Fruit fly (Drosophila melanogaster) whole organism, embryonic: ENCODE measurements around the gene dati.
A peak's percentile ranks its signal among the peaks of the same experiment; 100 is the strongest.

Experiments used
- Adf1 ChIP-seq: fragments of 200-800 bp; sonication (Bioruptor generic); IDR thresholded peaks from 2 replicates; pipeline ENCODE4 v1.3.6; 2022; ENCODE audit warnings: missing biosample characterization, missing genetic modification characterization
- Aef1 ChIP-seq: fragments of 200-800 bp; sonication (Bioruptor generic); IDR thresholded peaks from 3 replicates; pipeline ENCODE4 v1.3.6; 2022; ENCODE audit warnings: missing biosample characterization, missing genetic modification characterization
- Atf3 ChIP-seq: fragments of 200-800 bp; sonication (Bioruptor generic); optimal IDR thresholded peaks from 3 replicates; lab custom pipeline; 2016; ENCODE audit warnings: missing biosample characterization, missing genetic modification characterization
- Bgb ChIP-seq: fragments of 200-800 bp; sonication (Bioruptor generic); IDR thresholded peaks from 2 replicates; pipeline ENCODE4 v1.3.6; 2022; ENCODE audit warnings: missing biosample characterization, missing genetic modification characterization; ENCODE audit not compliant: partially characterized antibody
- CG10979 ChIP-seq: fragments of 200-800 bp; sonication (Bioruptor generic); optimal IDR thresholded peaks from 2 replicates; lab custom pipeline; 2018; ENCODE audit warnings: missing biosample characterization, mild to moderate bottlenecking, missing genetic modification characterization, moderate library complexity
- CG12659 ChIP-seq: fragments of 200-800 bp; sonication (Bioruptor generic); optimal IDR thresholded peaks from 3 replicates; lab custom pipeline; 2017; ENCODE audit warnings: mild to moderate bottlenecking, missing biosample characterization, missing genetic modification reagents, missing genetic modification characterization
- CG13894 ChIP-seq: fragments of 200-800 bp; sonication (Bioruptor generic); optimal IDR thresholded peaks from 3 replicates; lab custom pipeline; 2018; ENCODE audit warnings: missing biosample characterization, mild to moderate bottlenecking, missing genetic modification characterization, moderate library complexity
- CG14710 ChIP-seq: fragments of 200-800 bp; sonication (Bioruptor generic); optimal IDR thresholded peaks from 3 replicates; lab custom pipeline; 2019; ENCODE audit warnings: missing biosample characterization, mild to moderate bottlenecking, missing genetic modification characterization, moderate library complexity
- CG1529 ChIP-seq: fragments of 200-800 bp; sonication (Bioruptor generic); optimal IDR thresholded peaks from 3 replicates; lab custom pipeline; 2018; ENCODE audit warnings: missing biosample characterization, missing genetic modification characterization
- CG15601 ChIP-seq: fragments of 200-800 bp; sonication (Bioruptor generic); optimal IDR thresholded peaks from 3 replicates; lab custom pipeline; 2019; ENCODE audit warnings: missing biosample characterization, mild to moderate bottlenecking, missing genetic modification characterization, moderate library complexity
- CG16863 ChIP-seq: fragments of 200-800 bp; sonication (Bioruptor generic); optimal IDR thresholded peaks from 3 replicates; lab custom pipeline; 2016; ENCODE audit warnings: missing biosample characterization, missing genetic modification characterization
- CG2129 ChIP-seq: fragments of 200-800 bp; sonication (Bioruptor generic); IDR thresholded peaks from 2 replicates; pipeline ENCODE4 v1.3.6; 2022; ENCODE audit warnings: missing biosample characterization, missing genetic modification characterization; ENCODE audit not compliant: partially characterized antibody
- CG2202 ChIP-seq: fragments of 200-800 bp; sonication (Bioruptor generic); optimal IDR thresholded peaks from 2 replicates; lab custom pipeline; 2018; ENCODE audit warnings: missing biosample characterization, mild to moderate bottlenecking, missing genetic modification characterization
- CG30403 ChIP-seq: fragments of 200-800 bp; sonication (Bioruptor generic); optimal IDR thresholded peaks from 3 replicates; lab custom pipeline; 2016; ENCODE audit warnings: missing biosample characterization, missing genetic modification characterization
- CG3065 ChIP-seq: fragments of 200-800 bp; sonication (Bioruptor generic); optimal IDR thresholded peaks from 2 replicates; lab custom pipeline; 2016; ENCODE audit warnings: missing biosample characterization, missing genetic modification characterization
- CG3407 ChIP-seq: fragments of 200-800 bp; sonication (Bioruptor generic); optimal IDR thresholded peaks from 2 replicates; lab custom pipeline; 2018; ENCODE audit warnings: missing biosample characterization, mild to moderate bottlenecking, missing genetic modification characterization
- CG4360 ChIP-seq: fragments of 200-800 bp; sonication (Bioruptor generic); IDR thresholded peaks from 2 replicates; pipeline ENCODE4 v1.3.6; 2022; ENCODE audit warnings: missing biosample characterization, missing genetic modification characterization
- CG4707 ChIP-seq: fragments of 200-800 bp; sonication (Bioruptor generic); optimal IDR thresholded peaks from 2 replicates; lab custom pipeline; 2018; ENCODE audit warnings: missing biosample characterization, mild to moderate bottlenecking, missing genetic modification characterization, moderate library complexity
- CG5953 ChIP-seq: fragments of 200-800 bp; sonication (Bioruptor generic); IDR thresholded peaks from 2 replicates; pipeline ENCODE4 v1.3.6; 2022; ENCODE audit warnings: missing biosample characterization, missing genetic modification characterization
- CG7357 ChIP-seq: fragments of 200-800 bp; sonication (Bioruptor generic); IDR thresholded peaks from 3 replicates; pipeline ENCODE4 v1.3.6; 2022; ENCODE audit warnings: missing biosample characterization, missing genetic modification characterization
- CG8359 ChIP-seq: fragments of 200-800 bp; sonication (Bioruptor generic); optimal IDR thresholded peaks from 2 replicates; lab custom pipeline; 2017; ENCODE audit warnings: missing biosample characterization, mild to moderate bottlenecking, missing genetic modification characterization, borderline replicate concordance
- Dad ChIP-seq: fragments of 200-800 bp; sonication (Bioruptor generic); optimal IDR thresholded peaks from 3 replicates; lab custom pipeline; 2016; ENCODE audit warnings: missing biosample characterization, missing genetic modification characterization
- ERR ChIP-seq: fragments of 200-800 bp; sonication (Bioruptor generic); optimal IDR thresholded peaks from 2 replicates; lab custom pipeline; 2016; ENCODE audit warnings: missing biosample characterization, missing genetic modification characterization
- Eip74EF ChIP-seq, 2 experiments: fragments of 200-800 bp in 1 of 2; fragments of >200 bp in 1 of 2; sonication (Bioruptor generic) in 1 of 2; optimal IDR thresholded peaks; 2 replicates each; lab custom pipeline; 2017 to 2019; ENCODE audit warnings: missing biosample characterization in 2 of 2, missing genetic modification characterization in 2 of 2, mild to moderate bottlenecking in 1 of 2, moderate library complexity in 1 of 2
- HLH4C ChIP-seq: fragments of 200-800 bp; sonication (Bioruptor generic); IDR thresholded peaks from 3 replicates; pipeline ENCODE4 v1.3.6; 2022; ENCODE audit warnings: missing biosample characterization, missing genetic modification characterization; ENCODE audit not compliant: partially characterized antibody
- Hr39 ChIP-seq: fragments of >200 bp; optimal IDR thresholded peaks from 2 replicates; lab custom pipeline; 2017
- Hr78 ChIP-seq, 2 experiments: fragments of 200-800 bp in 1 of 2; fragments of >200 bp in 1 of 2; sonication (Bioruptor generic) in 1 of 2; optimal IDR thresholded peaks; 2 replicates each; lab custom pipeline; 2017 to 2019; ENCODE audit warnings: missing biosample characterization in 2 of 2, missing genetic modification characterization in 2 of 2, mild to moderate bottlenecking in 1 of 2, moderate library complexity in 1 of 2
- Lhr ChIP-seq: fragments of 200-800 bp; sonication (Bioruptor generic); optimal IDR thresholded peaks from 3 replicates; lab custom pipeline; 2017; ENCODE audit warnings: mild to moderate bottlenecking, missing biosample characterization, missing genetic modification reagents, missing genetic modification characterization
- NC2β ChIP-seq: fragments of 200-800 bp; sonication (Bioruptor generic); optimal IDR thresholded peaks from 2 replicates; lab custom pipeline; 2016; ENCODE audit warnings: missing biosample characterization, missing genetic modification characterization
- Six4 ChIP-seq: fragments of 200-800 bp; sonication (Bioruptor generic); optimal IDR thresholded peaks from 2 replicates; lab custom pipeline; 2016; ENCODE audit warnings: missing biosample characterization, missing genetic modification characterization
- Sox100B ChIP-seq: fragments of 200-800 bp; sonication (Bioruptor generic); optimal IDR thresholded peaks from 3 replicates; lab custom pipeline; 2018; ENCODE audit warnings: missing biosample characterization, mild to moderate bottlenecking, missing genetic modification characterization
- Sox102F ChIP-seq: fragments of 200-800 bp; sonication (Bioruptor generic); optimal IDR thresholded peaks from 2 replicates; lab custom pipeline; 2018; ENCODE audit warnings: missing biosample characterization, mild to moderate bottlenecking, missing genetic modification characterization, moderate library complexity
- Ssrp ChIP-seq: fragments of 200-800 bp; sonication (Bioruptor generic); optimal IDR thresholded peaks from 2 replicates; lab custom pipeline; 2018; ENCODE audit warnings: missing biosample characterization, mild to moderate bottlenecking, missing genetic modification characterization, moderate library complexity
- Vsx1 ChIP-seq: fragments of 200-800 bp; sonication (Bioruptor generic); optimal IDR thresholded peaks from 2 replicates; lab custom pipeline; 2017; ENCODE audit warnings: missing biosample characterization, mild to moderate bottlenecking, missing genetic modification characterization, missing genetic modification reagents
- chinmo ChIP-seq: fragments of 200-800 bp; sonication (Bioruptor generic); IDR thresholded peaks from 4 replicates; pipeline ENCODE4 v1.3.6; 2022; ENCODE audit warnings: missing biosample characterization, missing genetic modification characterization; ENCODE audit not compliant: partially characterized antibody
- gfzf ChIP-seq: fragments of 200-800 bp; sonication (Bioruptor generic); optimal IDR thresholded peaks from 2 replicates; lab custom pipeline; 2016; ENCODE audit warnings: missing biosample characterization, mild to moderate bottlenecking, missing genetic modification characterization, moderate library complexity
- gt ChIP-seq: fragments of 200-800 bp; sonication (Bioruptor generic); IDR thresholded peaks from 2 replicates; pipeline ENCODE4 v1.3.6; 2022; ENCODE audit warnings: missing biosample characterization, missing genetic modification characterization
- jing ChIP-seq: fragments of 200-800 bp; sonication (Bioruptor generic); optimal IDR thresholded peaks from 2 replicates; lab custom pipeline; 2018; ENCODE audit warnings: missing biosample characterization, mild to moderate bottlenecking, missing genetic modification characterization
- lbe ChIP-seq: fragments of 200-800 bp; sonication (Bioruptor generic); optimal IDR thresholded peaks from 2 replicates; lab custom pipeline; 2016; ENCODE audit warnings: missing biosample characterization, mild to moderate bottlenecking, missing genetic modification characterization
- lmd ChIP-seq: fragments of 200-800 bp; sonication (Bioruptor generic); IDR thresholded peaks from 2 replicates; pipeline ENCODE4 v1.3.6; 2022; ENCODE audit warnings: missing biosample characterization, missing genetic modification characterization
- rib ChIP-seq: fragments of 200-800 bp; sonication (Bioruptor generic); IDR thresholded peaks from 2 replicates; pipeline ENCODE4 v1.3.6; 2022; ENCODE audit warnings: missing biosample characterization, missing genetic modification characterization
- sob ChIP-seq: fragments of 200-800 bp; sonication (Bioruptor generic); IDR thresholded peaks from 2 replicates; pipeline ENCODE4 v1.3.6; 2022; ENCODE audit warnings: missing biosample characterization, missing genetic modification characterization
- ssp ChIP-seq: fragments of 200-800 bp; sonication (Bioruptor generic); IDR thresholded peaks from 2 replicates; pipeline ENCODE4 v1.3.6; 2022; ENCODE audit warnings: missing biosample characterization, missing genetic modification characterization
- sug ChIP-seq: fragments of 200-800 bp; optimal IDR thresholded peaks from 2 replicates; lab custom pipeline; 2019; ENCODE audit warnings: missing biosample characterization, mild to moderate bottlenecking, missing genetic modification characterization, moderate library complexity
- tna ChIP-seq: fragments of 200-800 bp; sonication (Bioruptor generic); IDR thresholded peaks from 2 replicates; pipeline ENCODE4 v1.3.6; 2022; ENCODE audit warnings: missing biosample characterization, missing genetic modification characterization; ENCODE audit not compliant: partially characterized antibody
- trem ChIP-seq: fragments of 200-800 bp; optimal IDR thresholded peaks from 3 replicates; lab custom pipeline; 2019; ENCODE audit warnings: missing biosample characterization, mild to moderate bottlenecking, missing genetic modification characterization, moderate library complexity
- zf30C ChIP-seq: fragments of 200-800 bp; sonication (Bioruptor generic); optimal IDR thresholded peaks from 3 replicates; lab custom pipeline; 2018; ENCODE audit warnings: missing biosample characterization, mild to moderate bottlenecking, missing genetic modification characterization
- zfh2 ChIP-seq: fragments of 200-800 bp; sonication (Bioruptor generic); optimal IDR thresholded peaks from 2 replicates; lab custom pipeline; 2016; ENCODE audit warnings: missing biosample characterization, missing genetic modification characterization

The dati gene

dm6 chr4:424630-425327 lies 29.4 kb upstream of the dati start (continued):
- peak; percentile 73 for TF ChIP-seq trem (tag; lab: Kevin White, UChicago)
- peak; percentile 89; the same call in 1 of the 2 replicates for TF ChIP-seq lmd (GFP tag; lab: Robert Waterston, UW)
- TF ChIP-seq CG30403 (GFP tag; lab: Kevin White, UChicago): peak; percentile 91
- TF ChIP-seq zfh2 (GFP tag; lab: Kevin White, UChicago): peak; percentile 84
- TF ChIP-seq chinmo (GFP tag; lab: Robert Waterston, UW): no peak
- no peak for TF ChIP-seq Ssrp (tag; lab: Kevin White, UChicago)
- peak; percentile 95 for TF ChIP-seq Atf3
- TF ChIP-seq zf30C (GFP tag; lab: Kevin White, UChicago): peak; percentile 9
- peak; percentile 82 for TF ChIP-seq rib
- peak; percentile 23 for TF ChIP-seq gfzf
- TF ChIP-seq CG14710 (tag; lab: Kevin White, UChicago): peak; percentile 87
- TF ChIP-seq gt: no peak
- TF ChIP-seq jing (GFP tag; lab: Kevin White, UChicago): peak; percentile 83
- peak; percentile 84 for TF ChIP-seq Sox100B (GFP tag; lab: Kevin White, UChicago)
- no peak for TF ChIP-seq CG2129 (GFP tag; lab: Robert Waterston, UW)
- TF ChIP-seq Six4 (GFP tag; lab: Kevin White, UChicago): peak; percentile 90
- no peak for TF ChIP-seq Eip74EF (GFP tag; optimal IDR thresholded peaks at IDR 0.05; lab: Kevin White, UChicago)
- TF ChIP-seq CG3065: peak; percentile 74
- peak; percentile 81 for TF ChIP-seq ERR (GFP tag; lab: Kevin White, UChicago)
- TF ChIP-seq CG3407: peak; percentile 86
- TF ChIP-seq CG2202 (tag; lab: Kevin White, UChicago): peak; percentile 77
- peak; percentile 39; the same call in 1 of the 2 replicates for TF ChIP-seq CG4360 (GFP tag; lab: Robert Waterston, UW)
- TF ChIP-seq CG4707 (GFP tag; lab: Kevin White, UChicago): peak; percentile 93
- TF ChIP-seq sug (tag; lab: Kevin White, UChicago): peak; percentile 89
- peak; percentile 89 for TF ChIP-seq CG12659 (GFP tag; lab: Kevin White, UChicago)
- TF ChIP-seq CG13894 (tag; lab: Kevin White, UChicago): peak; percentile 81
- TF ChIP-seq CG10979 (tag; lab: Kevin White, UChicago): peak; percentile 92
- TF ChIP-seq Adf1 (GFP tag; lab: Robert Waterston, UW): peak; percentile 63
- TF ChIP-seq CG15601: peak; percentile 90
- TF ChIP-seq Vsx1: peak; percentile 91
- TF ChIP-seq Hr39 (lab: Kevin White, UChicago): no peak
- peak; percentile 95 for TF ChIP-seq NC2β (GFP tag; lab: Kevin White, UChicago)
- TF ChIP-seq lbe: peak; percentile 27
- TF ChIP-seq CG16863 (GFP tag; lab: Kevin White, UChicago): peak; percentile 94
- TF ChIP-seq Dad (GFP tag; lab: Kevin White, UChicago): peak; percentile 89
- peak; percentile 50; the same call in 1 of the 2 replicates for TF ChIP-seq tna (GFP tag; lab: Robert Waterston, UW)
- peak; percentile 97; the same call in 1 of the 2 replicates for TF ChIP-seq sob (GFP tag; lab: Robert Waterston, UW)
- peak; percentile 87 for TF ChIP-seq CG5953
- TF ChIP-seq HLH4C (GFP tag; lab: Robert Waterston, UW): no peak
- peak; percentile 88 for TF ChIP-seq CG1529
- peak; percentile 96 for TF ChIP-seq Lhr
- no peak for TF ChIP-seq ssp (GFP tag; lab: Robert Waterston, UW)
- peak; percentile 43; the same call in 2 of the 3 replicates for TF ChIP-seq CG7357
- peak; percentile 88 for TF ChIP-seq Bgb
- peak; percentile 79 for TF ChIP-seq CG8359
- TF ChIP-seq Hr78 (GFP tag; optimal IDR thresholded peaks at IDR 0.05; lab: Kevin White, UChicago): no peak
- TF ChIP-seq Sox102F (GFP tag; lab: Kevin White, UChicago): peak; percentile 94
- peak; percentile 86 for TF ChIP-seq Aef1 (GFP tag; lab: Robert Waterston, UW)
